Fruit fly (Drosophila melanogaster) whole organism, embryonic: Measurements from ENCODE around the gene COX7AL.

Experiments used
- B-H1 ChIP-seq: fragments of 200-800 bp; sonication (Bioruptor generic); IDR thresholded peaks from 3 replicates; pipeline ENCODE4 v1.3.6; 2022; ENCODE audit warnings: missing biosample characterization, missing genetic modification characterization
- CG12219 ChIP-seq: fragments of 200-800 bp; sonication (Bioruptor generic); optimal IDR thresholded peaks from 3 replicates; lab custom pipeline; 2018; ENCODE audit warnings: missing biosample characterization, mild to moderate bottlenecking, missing genetic modification characterization
- CG1233 ChIP-seq: fragments of 200-800 bp; sonication (Bioruptor generic); optimal IDR thresholded peaks from 4 replicates; lab custom pipeline; 2018; ENCODE audit warnings: missing biosample characterization, mild to moderate bottlenecking, missing genetic modification characterization
- CG12659 ChIP-seq: fragments of 200-800 bp; sonication (Bioruptor generic); optimal IDR thresholded peaks from 3 replicates; lab custom pipeline; 2017; ENCODE audit warnings: mild to moderate bottlenecking, missing biosample characterization, missing genetic modification reagents, missing genetic modification characterization
- CG13123 ChIP-seq: fragments of 200-800 bp; sonication (Bioruptor generic); optimal IDR thresholded peaks from 2 replicates; lab custom pipeline; 2016; ENCODE audit warnings: missing biosample characterization, missing genetic modification characterization
- CG13287 ChIP-seq: fragments of 200-800 bp; sonication (Bioruptor generic); IDR thresholded peaks from 2 replicates; pipeline ENCODE4 v1.3.6; 2022; ENCODE audit warnings: missing biosample characterization, missing genetic modification characterization; ENCODE audit not compliant: partially characterized antibody
- CG17568 ChIP-seq: fragments of 200-800 bp; sonication (Bioruptor generic); optimal IDR thresholded peaks from 2 replicates; lab custom pipeline; 2018; ENCODE audit warnings: missing biosample characterization, mild to moderate bottlenecking, missing genetic modification characterization, moderate library complexity
- CG17829 ChIP-seq: fragments of 200-800 bp; optimal IDR thresholded peaks from 2 replicates; lab custom pipeline; 2019; ENCODE audit warnings: missing biosample characterization, mild to moderate bottlenecking, missing genetic modification characterization, moderate library complexity
- CG2129 ChIP-seq: fragments of 200-800 bp; sonication (Bioruptor generic); IDR thresholded peaks from 2 replicates; pipeline ENCODE4 v1.3.6; 2022; ENCODE audit warnings: missing biosample characterization, missing genetic modification characterization; ENCODE audit not compliant: partially characterized antibody
- CG2199 ChIP-seq: fragments of 200-800 bp; sonication (Bioruptor generic); IDR thresholded peaks from 3 replicates; pipeline ENCODE4 v1.3.6; 2022; ENCODE audit warnings: missing biosample characterization, missing genetic modification characterization
- CG3065 ChIP-seq: fragments of 200-800 bp; sonication (Bioruptor generic); optimal IDR thresholded peaks from 2 replicates; lab custom pipeline; 2016; ENCODE audit warnings: missing biosample characterization, missing genetic modification characterization
- CG4820 ChIP-seq: fragments of 200-800 bp; sonication (Bioruptor generic); optimal IDR thresholded peaks from 3 replicates; lab custom pipeline; 2016; ENCODE audit warnings: missing biosample characterization, missing genetic modification characterization
- CG7963 ChIP-seq: fragments of 200-800 bp; sonication (Bioruptor generic); IDR thresholded peaks from 3 replicates; pipeline ENCODE4 v1.3.6; 2022; ENCODE audit warnings: missing biosample characterization, missing genetic modification characterization; ENCODE audit not compliant: partially characterized antibody
- CG8944 ChIP-seq: fragments of 200-800 bp; sonication (Bioruptor generic); optimal IDR thresholded peaks from 3 replicates; lab custom pipeline; 2016; ENCODE audit warnings: missing biosample characterization, missing genetic modification characterization
- CG9797 ChIP-seq: fragments of 200-800 bp; sonication (Bioruptor generic); optimal IDR thresholded peaks from 3 replicates; lab custom pipeline; 2018; ENCODE audit warnings: missing biosample characterization, mild to moderate bottlenecking, missing genetic modification characterization
- D ChIP-seq, 2 experiments: fragments of 200-800 bp in 1 of 2; fragments of >200 bp in 1 of 2; sonication (Bioruptor generic) in 1 of 2; optimal IDR thresholded peaks; 2 replicates in 1 of 2; 3 replicates in 1 of 2; lab custom pipeline; 2017; ENCODE audit warnings: mild to moderate bottlenecking in 1 of 2, missing biosample characterization in 1 of 2, missing genetic modification characterization in 1 of 2, missing genetic modification reagents in 1 of 2
- Deaf1 ChIP-seq: fragments of 200-800 bp; optimal IDR thresholded peaks from 3 replicates; lab custom pipeline; 2019; ENCODE audit warnings: missing biosample characterization, mild to moderate bottlenecking, missing genetic modification characterization, moderate library complexity
- ERR ChIP-seq: fragments of 200-800 bp; sonication (Bioruptor generic); optimal IDR thresholded peaks from 2 replicates; lab custom pipeline; 2016; ENCODE audit warnings: missing biosample characterization, missing genetic modification characterization
- HLH3B ChIP-seq: fragments of 200-800 bp; sonication (Bioruptor generic); IDR thresholded peaks from 2 replicates; pipeline ENCODE4 v1.3.6; 2022; ENCODE audit warnings: missing biosample characterization, missing genetic modification characterization
- HmgZ ChIP-seq: fragments of 200-800 bp; sonication (Bioruptor generic); optimal IDR thresholded peaks from 2 replicates; lab custom pipeline; 2018; ENCODE audit warnings: missing biosample characterization, mild to moderate bottlenecking, missing genetic modification characterization
- Lhr ChIP-seq: fragments of 200-800 bp; sonication (Bioruptor generic); optimal IDR thresholded peaks from 3 replicates; lab custom pipeline; 2017; ENCODE audit warnings: mild to moderate bottlenecking, missing biosample characterization, missing genetic modification reagents, missing genetic modification characterization
- Lpt ChIP-seq: fragments of >200 bp; optimal IDR thresholded peaks from 2 replicates; lab custom pipeline; 2018; ENCODE audit warnings: missing biosample characterization, missing genetic modification characterization
- MTF-1 ChIP-seq: fragments of 200-800 bp; sonication (Bioruptor generic); optimal IDR thresholded peaks from 2 replicates; lab custom pipeline; 2018; ENCODE audit warnings: missing biosample characterization, mild to moderate bottlenecking, missing genetic modification characterization, borderline replicate concordance
- Myb ChIP-seq: fragments of 200-800 bp; sonication (Bioruptor generic); optimal IDR thresholded peaks from 2 replicates; lab custom pipeline; 2016; ENCODE audit warnings: missing biosample characterization, missing genetic modification characterization
- Scr ChIP-seq: fragments of 200-800 bp; sonication (Bioruptor generic); IDR thresholded peaks from 2 replicates; pipeline ENCODE4 v1.3.6; 2022; ENCODE audit warnings: missing biosample characterization, missing genetic modification characterization; ENCODE audit not compliant: partially characterized antibody
- Sox102F ChIP-seq: fragments of 200-800 bp; sonication (Bioruptor generic); optimal IDR thresholded peaks from 2 replicates; lab custom pipeline; 2018; ENCODE audit warnings: missing biosample characterization, mild to moderate bottlenecking, missing genetic modification characterization, moderate library complexity
- YL-1 ChIP-seq: fragments of 200-800 bp; sonication (Bioruptor generic); optimal IDR thresholded peaks from 3 replicates; lab custom pipeline; 2017; ENCODE audit warnings: missing biosample characterization, mild to moderate bottlenecking, missing genetic modification characterization
- ap ChIP-seq: fragments of 200-800 bp; sonication (Bioruptor generic); IDR thresholded peaks from 2 replicates; pipeline ENCODE4 v1.3.6; 2022; ENCODE audit warnings: missing biosample characterization, missing genetic modification characterization
- ash1 ChIP-seq: fragments of 200-800 bp; sonication (Bioruptor generic); optimal IDR thresholded peaks from 2 replicates; lab custom pipeline; 2018; ENCODE audit warnings: missing biosample characterization, mild to moderate bottlenecking, missing genetic modification characterization
- btn ChIP-seq: fragments of 200-800 bp; sonication (Bioruptor generic); optimal IDR thresholded peaks from 2 replicates; lab custom pipeline; 2016; ENCODE audit warnings: missing biosample characterization, missing genetic modification characterization
- cas ChIP-seq: fragments of 200-800 bp; sonication (Bioruptor generic); IDR thresholded peaks from 2 replicates; pipeline ENCODE4 v1.3.6; 2022; ENCODE audit warnings: missing biosample characterization, missing genetic modification characterization
- crc ChIP-seq: fragments of 200-800 bp; sonication (Bioruptor generic); optimal IDR thresholded peaks from 2 replicates; lab custom pipeline; 2016; ENCODE audit warnings: missing biosample characterization, missing genetic modification characterization
- ewg ChIP-seq: fragments of 200-800 bp; sonication (Bioruptor generic); optimal IDR thresholded peaks from 3 replicates; lab custom pipeline; 2017; ENCODE audit warnings: mild to moderate bottlenecking, missing biosample characterization, missing genetic modification reagents, missing genetic modification characterization
- hbn ChIP-seq: fragments of 200-800 bp; sonication (Bioruptor generic); IDR thresholded peaks from 2 replicates; pipeline ENCODE4 v1.3.6; 2022; ENCODE audit warnings: missing biosample characterization, missing genetic modification characterization; ENCODE audit not compliant: partially characterized antibody
- inv ChIP-seq: fragments of 200-800 bp; sonication (Bioruptor generic); IDR thresholded peaks from 2 replicates; pipeline ENCODE4 v1.3.6; 2022; ENCODE audit warnings: missing biosample characterization, missing genetic modification characterization; ENCODE audit not compliant: partially characterized antibody
- kay ChIP-seq: fragments of 200-800 bp; sonication (Bioruptor generic); optimal IDR thresholded peaks from 2 replicates; lab custom pipeline; 2016; ENCODE audit warnings: missing biosample characterization, missing genetic modification characterization
- klu ChIP-seq: fragments of 200-800 bp; sonication (Bioruptor generic); IDR thresholded peaks from 2 replicates; pipeline ENCODE4 v1.3.6; 2022; ENCODE audit warnings: missing biosample characterization, missing genetic modification characterization
- lbe ChIP-seq: fragments of 200-800 bp; sonication (Bioruptor generic); optimal IDR thresholded peaks from 2 replicates; lab custom pipeline; 2016; ENCODE audit warnings: missing biosample characterization, mild to moderate bottlenecking, missing genetic modification characterization
- lola ChIP-seq, 3 experiments: fragments of >200 bp in 2 of 3; fragments of 200-800 bp in 1 of 3; sonication (Bioruptor generic) in 1 of 3; optimal IDR thresholded peaks; 2 replicates each; lab custom pipeline; 2017 to 2019; ENCODE audit warnings: missing biosample characterization in 3 of 3, missing genetic modification characterization in 3 of 3, mild to moderate bottlenecking in 1 of 3, moderate library complexity in 1 of 3
- pfk ChIP-seq: fragments of 200-800 bp; sonication (Bioruptor generic); optimal IDR thresholded peaks from 2 replicates; lab custom pipeline; 2018; ENCODE audit warnings: missing biosample characterization, mild to moderate bottlenecking, missing genetic modification characterization, moderate library complexity
- pum ChIP-seq: fragments of 200-800 bp; sonication (Bioruptor generic); optimal IDR thresholded peaks from 2 replicates; lab custom pipeline; 2016; ENCODE audit warnings: missing biosample characterization, missing genetic modification characterization
- ro ChIP-seq: fragments of 200-800 bp; sonication (Bioruptor generic); IDR thresholded peaks from 2 replicates; pipeline ENCODE4 v1.3.6; 2022; ENCODE audit warnings: missing biosample characterization, missing genetic modification characterization
- run ChIP-seq: fragments of 200-800 bp; sonication (Bioruptor generic); optimal IDR thresholded peaks from 3 replicates; lab custom pipeline; 2018; ENCODE audit warnings: missing biosample characterization, mild to moderate bottlenecking, missing genetic modification characterization
- salm ChIP-seq: fragments of 200-800 bp; sonication (Bioruptor generic); optimal IDR thresholded peaks from 2 replicates; lab custom pipeline; 2018; ENCODE audit warnings: missing biosample characterization, mild to moderate bottlenecking, missing genetic modification characterization
- scrt ChIP-seq: fragments of 200-800 bp; sonication (Bioruptor generic); optimal IDR thresholded peaks from 2 replicates; lab custom pipeline; 2018; ENCODE audit warnings: missing biosample characterization, mild to moderate bottlenecking, missing genetic modification characterization, moderate library complexity
- stwl ChIP-seq: fragments of 200-800 bp; sonication (Bioruptor generic); optimal IDR thresholded peaks from 3 replicates; lab custom pipeline; 2018; ENCODE audit warnings: missing biosample characterization, mild to moderate bottlenecking, missing genetic modification characterization, moderate library complexity
- ttk ChIP-seq: fragments of 200-800 bp; sonication (Bioruptor generic); IDR thresholded peaks from 2 replicates; pipeline ENCODE4 v2.1.2; 2022; ENCODE audit warnings: missing biosample characterization, missing genetic modification characterization
- wor ChIP-seq: fragments of 200-800 bp; sonication (Bioruptor generic); IDR thresholded peaks from 2 replicates; pipeline ENCODE4 v1.3.6; 2022; ENCODE audit warnings: missing biosample characterization, missing genetic modification characterization
- zfh2 ChIP-seq: fragments of 200-800 bp; sonication (Bioruptor generic); optimal IDR thresholded peaks from 2 replicates; lab custom pipeline; 2016; ENCODE audit warnings: missing biosample characterization, missing genetic modification characterization

Gene COX7AL

DNA sequence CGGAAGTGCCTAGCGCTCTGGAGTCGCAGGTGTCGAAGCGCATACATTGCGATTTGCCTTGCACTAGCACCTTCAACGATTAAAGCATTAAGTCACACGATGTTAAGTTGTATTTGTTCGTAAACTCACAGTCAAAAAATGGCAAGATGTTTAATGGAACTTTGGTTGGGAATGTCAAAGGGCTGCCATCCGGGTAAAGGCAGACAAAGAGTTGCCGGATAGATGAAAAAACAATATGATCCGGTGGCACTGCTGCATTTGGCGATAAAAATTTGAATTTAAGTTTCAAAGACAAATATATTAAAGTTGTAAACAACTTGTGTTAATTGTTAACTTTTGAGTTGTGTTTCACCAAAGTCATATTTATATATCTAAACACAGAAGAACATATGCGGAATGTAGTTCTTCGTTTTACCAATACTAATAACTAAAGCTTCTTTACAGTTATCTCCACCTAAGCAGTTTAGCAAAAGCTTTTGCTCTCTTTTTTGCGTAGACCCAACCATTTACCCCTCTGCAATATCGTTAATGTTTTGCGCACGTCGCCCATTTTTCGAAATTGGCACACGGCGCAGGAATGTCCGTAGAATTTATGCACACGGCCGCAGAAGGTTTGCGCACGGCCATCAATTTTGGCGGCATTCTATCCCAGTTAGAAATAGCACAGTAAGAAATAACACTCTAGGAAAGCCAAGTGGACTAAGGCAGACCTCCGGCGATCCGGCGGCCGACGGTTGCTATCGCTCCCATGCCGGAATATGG is 26.9 kb upstream of the COX7AL start, which contains the start of gene Coq2 (continued):
- TF ChIP-seq CG2129 (GFP tag; lab: Robert Waterston, UW): no peak
- no peak for TF ChIP-seq CG2199 (GFP tag; lab: Robert Waterston, UW)
- no peak for TF ChIP-seq Lpt
- TF ChIP-seq klu (GFP tag; lab: Robert Waterston, UW): no peak
- no peak for TF ChIP-seq ERR (GFP tag; lab: Kevin White, UChicago)
- TF ChIP-seq zfh2 (GFP tag; lab: Kevin White, UChicago): no peak
- TF ChIP-seq wor (GFP tag; lab: Robert Waterston, UW): no peak
- no peak for TF ChIP-seq hbn (GFP tag; lab: Robert Waterston, UW)
- TF ChIP-seq HmgZ (tag; lab: Kevin White, UChicago): peak; percentile 2
- TF ChIP-seq YL-1 (GFP tag; lab: Kevin White, UChicago): no peak
- TF ChIP-seq D (optimal IDR thresholded peaks at IDR 0.05; lab: Kevin White, UChicago): no peak
- no peak for TF ChIP-seq D (GFP tag; optimal IDR thresholded peaks at IDR 0.05; lab: Kevin White, UChicago)
- TF ChIP-seq CG17568: no peak
- no peak for TF ChIP-seq B-H1 (GFP tag; lab: Robert Waterston, UW)
- no peak for TF ChIP-seq scrt (GFP tag; lab: Kevin White, UChicago)
- TF ChIP-seq run: no peak
- no peak for TF ChIP-seq CG1233
- no peak for TF ChIP-seq stwl (tag; lab: Kevin White, UChicago)
- no peak for TF ChIP-seq salm (tag; lab: Kevin White, UChicago)
- no peak for TF ChIP-seq btn (GFP tag; lab: Kevin White, UChicago)
- TF ChIP-seq ewg (GFP tag; lab: Kevin White, UChicago): peak; percentile 38
- TF ChIP-seq MTF-1 (GFP tag; lab: Kevin White, UChicago): peak; percentile 100
- TF ChIP-seq ash1 (GFP tag; lab: Kevin White, UChicago): no peak
- TF ChIP-seq lola (GFP tag; optimal IDR thresholded peaks at IDR 0.05; lab: Kevin White, UChicago): no peak
- TF ChIP-seq CG4820 (GFP tag; lab: Kevin White, UChicago): no peak
- no peak for TF ChIP-seq CG7963 (GFP tag; lab: Robert Waterston, UW)
- no peak for TF ChIP-seq crc (GFP tag; lab: Kevin White, UChicago)
- no peak for TF ChIP-seq Deaf1 (tag; lab: Kevin White, UChicago)
- TF ChIP-seq pum: no peak
- TF ChIP-seq Sox102F (GFP tag; lab: Kevin White, UChicago): no peak
- TF ChIP-seq CG8944 (GFP tag; lab: Kevin White, UChicago): no peak
- TF ChIP-seq cas (GFP tag; lab: Robert Waterston, UW): no peak
- no peak for TF ChIP-seq CG12219 (GFP tag; lab: Kevin White, UChicago)
- no peak for TF ChIP-seq CG3065 (GFP tag; lab: Kevin White, UChicago)
- no peak for TF ChIP-seq ap (GFP tag; lab: Robert Waterston, UW)
- no peak for TF ChIP-seq inv (GFP tag; lab: Robert Waterston, UW)
- TF ChIP-seq CG13123 (GFP tag; lab: Kevin White, UChicago): no peak
- TF ChIP-seq ro (GFP tag; lab: Robert Waterston, UW): no peak
- peak; percentile 44; the same call in 1 of the 2 replicates for TF ChIP-seq CG13287 (GFP tag; lab: Robert Waterston, UW)
- no peak for TF ChIP-seq pfk (GFP tag; lab: Kevin White, UChicago)
- peak; percentile 88 for TF ChIP-seq Lhr (GFP tag; lab: Kevin White, UChicago)
- TF ChIP-seq ttk (GFP tag; lab: Robert Waterston, UW): no peak
- no peak for TF ChIP-seq kay (GFP tag; lab: Kevin White, UChicago)
- TF ChIP-seq CG9797 (GFP tag; lab: Kevin White, UChicago): peak; percentile 16
- no peak for TF ChIP-seq HLH3B (GFP tag; lab: Robert Waterston, UW)
- TF ChIP-seq Myb: peak; percentile 88
- no peak for TF ChIP-seq CG17829 (tag; lab: Kevin White, UChicago)
- no peak for TF ChIP-seq lbe (GFP tag; lab: Kevin White, UChicago)
- peak; percentile 25 for TF ChIP-seq CG12659 (GFP tag; lab: Kevin White, UChicago)
- TF ChIP-seq Scr: no peak
